Fruit fly (Drosophila melanogaster): ENCODE results near the gene CG42834.
A peak's percentile ranks its signal among the peaks of the same experiment; 100 is the strongest.

The CG42834 gene

DNA sequence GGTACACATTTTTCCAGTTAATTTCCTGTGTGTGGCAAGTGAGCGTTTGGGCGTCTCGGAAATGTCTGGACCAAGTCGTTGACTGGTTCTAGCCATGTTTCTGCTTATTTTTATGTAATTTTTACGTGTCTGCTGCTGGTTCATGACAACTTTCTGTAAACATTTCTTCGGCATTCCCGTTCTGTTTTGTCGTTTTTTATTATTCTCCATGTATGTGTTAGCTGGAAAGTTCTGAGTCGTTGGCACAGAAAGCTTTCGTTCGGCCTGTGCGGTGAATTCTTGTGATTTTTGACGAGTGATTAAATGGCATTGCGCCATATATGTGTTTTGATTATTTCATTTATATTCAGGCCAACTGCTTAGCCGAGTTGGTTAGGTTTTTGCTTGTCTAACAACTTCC is 7.7 kb downstream of the CG42834 start:
- no peak for TF ChIP-seq CG5204 (GFP tag; optimal IDR thresholded peaks at IDR 0.05)
- no peak for TF ChIP-seq pad (GFP tag; optimal IDR thresholded peaks at IDR 0.05)
- TF ChIP-seq ovo (GFP tag; optimal IDR thresholded peaks at IDR 0.05), result no peak
- TF ChIP-seq toe (GFP tag; optimal IDR thresholded peaks at IDR 0.05), result no peak
- TF ChIP-seq CG11617 (GFP tag; optimal IDR thresholded peaks at IDR 0.05), result no peak
- TF ChIP-seq CG1620 (GFP tag; optimal IDR thresholded peaks at IDR 0.05), result no peak
- no peak for TF ChIP-seq cnc (optimal IDR thresholded peaks at IDR 0.05)
- no peak for TF ChIP-seq CG7045 (GFP tag; optimal IDR thresholded peaks at IDR 0.05)
- no peak for TF ChIP-seq tj (GFP tag; optimal IDR thresholded peaks at IDR 0.05)
- TF ChIP-seq Hr96 (GFP tag; optimal IDR thresholded peaks at IDR 0.05), result no peak
- no peak for TF ChIP-seq cic (GFP tag; optimal IDR thresholded peaks at IDR 0.05)
- no peak for TF ChIP-seq Mnt (GFP tag; optimal IDR thresholded peaks at IDR 0.05)
- TF ChIP-seq bab1 (GFP tag; optimal IDR thresholded peaks at IDR 0.05), result no peak
- no peak for TF ChIP-seq CG14711 (tag; optimal IDR thresholded peaks at IDR 0.05)
- TF ChIP-seq CG33017 (tag; optimal IDR thresholded peaks at IDR 0.05), result no peak
- TF ChIP-seq CG12768 (GFP tag; optimal IDR thresholded peaks at IDR 0.05), result no peak

DNA sequence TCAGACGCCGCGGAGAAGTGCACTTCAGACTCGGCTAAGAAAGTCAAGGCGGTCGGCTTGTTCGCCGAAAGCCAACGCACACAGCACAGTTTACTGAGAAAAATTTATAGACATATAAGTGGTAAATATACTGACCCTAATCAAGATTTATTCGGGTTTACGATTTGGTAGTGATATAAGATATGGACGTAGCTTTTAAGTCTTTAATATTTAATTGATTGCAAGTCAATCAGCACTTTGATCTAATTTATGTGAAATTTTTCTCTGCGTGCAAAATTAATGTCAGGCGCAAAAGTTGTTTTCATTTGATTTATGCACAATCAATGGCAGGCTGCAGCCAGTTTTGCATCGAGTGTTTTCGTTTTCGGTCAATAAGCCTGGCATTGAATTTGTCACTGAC is 11.9 kb downstream of the CG42834 start:
- TF ChIP-seq Clk (GFP tag; optimal IDR thresholded peaks at IDR 0.05), result no peak
- no peak for TF ChIP-seq CG7045 (GFP tag; optimal IDR thresholded peaks at IDR 0.05)
- TF ChIP-seq ovo (GFP tag; optimal IDR thresholded peaks at IDR 0.05), result no peak
- no peak for TF ChIP-seq Hr96 (GFP tag; optimal IDR thresholded peaks at IDR 0.05)
- no peak for TF ChIP-seq CG5204 (GFP tag; optimal IDR thresholded peaks at IDR 0.05)
- TF ChIP-seq toe (GFP tag; optimal IDR thresholded peaks at IDR 0.05), result no peak
- no peak for TF ChIP-seq cnc (optimal IDR thresholded peaks at IDR 0.05)
- no peak for TF ChIP-seq kay (GFP tag; ENCODE audit: borderline replicate concordance)
- no peak for TF ChIP-seq CG7101 (tag; optimal IDR thresholded peaks at IDR 0.05)
- TF ChIP-seq pad (GFP tag; optimal IDR thresholded peaks at IDR 0.05), result no peak
- no peak for TF ChIP-seq Mnt (GFP tag; optimal IDR thresholded peaks at IDR 0.05)
- no peak for TF ChIP-seq bab1 (GFP tag; optimal IDR thresholded peaks at IDR 0.05)
- no peak for TF ChIP-seq CG12768 (GFP tag; optimal IDR thresholded peaks at IDR 0.05)

DNA sequence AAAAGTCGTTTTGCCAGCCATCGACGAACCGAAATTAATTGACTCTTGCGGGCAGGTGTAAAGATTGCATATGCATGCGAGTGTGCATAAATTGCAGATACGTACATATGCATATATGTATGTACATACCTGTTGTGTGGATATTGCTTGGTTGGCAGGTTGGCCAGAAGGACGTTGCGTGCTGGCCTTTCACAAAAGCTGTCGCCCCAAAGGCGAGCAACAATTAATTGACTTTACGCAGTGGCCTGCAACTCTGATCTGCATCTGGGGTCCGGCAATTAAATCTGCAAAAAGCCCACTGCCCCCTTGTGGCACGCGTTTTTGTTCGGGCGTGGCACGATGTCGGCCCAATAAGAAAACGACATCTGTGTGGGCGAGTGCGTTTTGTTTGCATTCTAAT is 14.6 kb downstream of the CG42834 start:
- no peak for TF ChIP-seq CG14711 (tag; optimal IDR thresholded peaks at IDR 0.05)
- TF ChIP-seq cnc (optimal IDR thresholded peaks at IDR 0.05), result no peak
- no peak for TF ChIP-seq toe (GFP tag; optimal IDR thresholded peaks at IDR 0.05)
- no peak for TF ChIP-seq kay (GFP tag; ENCODE audit: borderline replicate concordance)
- TF ChIP-seq bab1 (GFP tag; optimal IDR thresholded peaks at IDR 0.05), result no peak
- TF ChIP-seq ovo (GFP tag; optimal IDR thresholded peaks at IDR 0.05), result no peak
- no peak for TF ChIP-seq CG11617 (GFP tag; optimal IDR thresholded peaks at IDR 0.05)
- no peak for TF ChIP-seq Clk (GFP tag; optimal IDR thresholded peaks at IDR 0.05)
- no peak for TF ChIP-seq CG7101 (tag; optimal IDR thresholded peaks at IDR 0.05)
- no peak for TF ChIP-seq CG7045 (GFP tag; optimal IDR thresholded peaks at IDR 0.05)
- no peak for TF ChIP-seq Mnt (GFP tag; optimal IDR thresholded peaks at IDR 0.05)
- TF ChIP-seq CG5204 (GFP tag; optimal IDR thresholded peaks at IDR 0.05), result no peak
- no peak for TF ChIP-seq cic (GFP tag; optimal IDR thresholded peaks at IDR 0.05)
- TF ChIP-seq Crg-1 (GFP tag; optimal IDR thresholded peaks at IDR 0.05), result no peak
- TF ChIP-seq Hr96 (GFP tag; optimal IDR thresholded peaks at IDR 0.05), result no peak
- TF ChIP-seq CG12768 (GFP tag; optimal IDR thresholded peaks at IDR 0.05), result no peak
- TF ChIP-seq CG33017 (tag; optimal IDR thresholded peaks at IDR 0.05), result no peak
- no peak for TF ChIP-seq CG1620 (GFP tag; optimal IDR thresholded peaks at IDR 0.05)

DNA sequence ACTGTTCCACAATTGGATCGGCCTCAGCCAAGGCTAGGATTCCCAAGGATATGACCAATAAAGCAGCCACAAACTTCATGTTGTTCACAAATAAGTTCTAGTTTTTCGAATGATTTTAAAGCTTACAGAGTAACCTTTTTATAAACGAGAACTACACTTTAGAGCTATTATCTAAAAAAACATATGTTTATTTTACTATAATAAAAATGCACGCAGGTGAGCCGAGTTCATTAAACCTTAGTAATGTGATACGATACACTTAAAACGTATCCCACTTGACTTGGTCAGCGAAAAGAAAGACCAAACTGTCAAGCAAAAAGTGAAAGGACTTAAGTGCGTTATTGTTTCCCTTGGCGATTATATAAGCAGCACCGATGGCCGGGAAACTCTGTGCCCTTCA is 15.8 kb downstream of the CG42834 start, which contains the start of gene CG44090:
CG44090 (minus strand) TSS at position 101 of the 400 bp plus-strand sequence.
- TF ChIP-seq Mnt (GFP tag; optimal IDR thresholded peaks at IDR 0.05), result no peak
- no peak for TF ChIP-seq toe (GFP tag; optimal IDR thresholded peaks at IDR 0.05)
- TF ChIP-seq cic (GFP tag; optimal IDR thresholded peaks at IDR 0.05), result no peak
- TF ChIP-seq kay (GFP tag; ENCODE audit: borderline replicate concordance), result peak; percentile 36
- TF ChIP-seq pad (GFP tag; optimal IDR thresholded peaks at IDR 0.05), result no peak
- TF ChIP-seq Crg-1 (GFP tag; optimal IDR thresholded peaks at IDR 0.05), result no peak
- TF ChIP-seq CG33017 (tag; optimal IDR thresholded peaks at IDR 0.05), result no peak

DNA sequence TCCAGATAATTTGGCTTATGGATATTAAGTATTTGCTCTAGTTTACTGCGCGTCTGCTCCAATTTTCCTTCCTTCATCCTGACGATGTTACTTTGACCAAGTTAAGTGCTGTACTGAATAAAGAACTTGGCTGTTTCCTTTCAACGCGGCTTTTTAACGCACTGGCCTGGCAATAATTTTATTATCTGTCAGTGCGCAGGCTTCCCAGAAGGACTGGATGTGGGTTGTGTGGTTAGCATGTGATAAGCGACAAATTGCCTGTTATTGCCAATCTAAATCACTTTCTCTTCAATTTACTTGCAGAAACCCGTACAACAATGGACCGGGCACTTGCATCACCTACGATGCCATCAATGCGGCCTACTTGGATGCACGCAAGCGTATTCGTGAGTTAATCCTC is 22.1 kb downstream of the CG42834 start, which contains the start of gene CG14331:
CG14331 (minus strand) TSS at position 101 of the 400 bp plus-strand sequence.
- TF ChIP-seq bab1 (GFP tag; optimal IDR thresholded peaks at IDR 0.05) (no peak), Crg-1 (GFP tag; optimal IDR thresholded peaks at IDR 0.05) (no peak), pad (GFP tag; optimal IDR thresholded peaks at IDR 0.05) (no peak), CG5204 (GFP tag; optimal IDR thresholded peaks at IDR 0.05) (no peak), CG1620 (GFP tag; optimal IDR thresholded peaks at IDR 0.05) (no peak), CG14711 (tag; optimal IDR thresholded peaks at IDR 0.05) (no peak), toe (GFP tag; optimal IDR thresholded peaks at IDR 0.05) (no peak), Clk (GFP tag; optimal IDR thresholded peaks at IDR 0.05) (no peak), Hr96 (GFP tag; optimal IDR thresholded peaks at IDR 0.05) (no peak)

DNA sequence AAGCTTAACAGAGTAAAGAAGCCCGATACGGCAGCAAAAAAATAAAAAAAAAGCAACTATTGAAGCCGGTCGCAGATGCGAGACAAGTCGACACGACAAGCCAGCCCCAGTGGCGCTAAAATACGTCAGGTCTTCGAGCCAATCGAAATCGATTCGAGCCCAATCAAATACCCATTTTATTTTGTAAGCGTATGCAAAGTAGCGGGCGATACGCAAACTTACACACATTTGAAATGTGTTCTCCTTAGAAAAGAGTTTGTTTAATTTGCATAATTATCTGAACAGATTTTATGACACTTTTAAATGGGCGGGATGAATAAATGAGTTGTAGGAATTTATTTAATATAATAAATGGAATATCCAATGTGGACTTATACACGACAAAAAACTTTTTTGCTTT is 29.1 kb downstream of the CG42834 start:
- TF ChIP-seq CG12768 (GFP tag; optimal IDR thresholded peaks at IDR 0.05) (no peak), CG7045 (GFP tag; optimal IDR thresholded peaks at IDR 0.05) (no peak), pad (GFP tag; optimal IDR thresholded peaks at IDR 0.05) (no peak), CG33017 (tag; optimal IDR thresholded peaks at IDR 0.05) (no peak), CG14711 (tag; optimal IDR thresholded peaks at IDR 0.05) (no peak), CG11617 (GFP tag; optimal IDR thresholded peaks at IDR 0.05) (no peak), Hr96 (GFP tag; optimal IDR thresholded peaks at IDR 0.05) (no peak)

DNA sequence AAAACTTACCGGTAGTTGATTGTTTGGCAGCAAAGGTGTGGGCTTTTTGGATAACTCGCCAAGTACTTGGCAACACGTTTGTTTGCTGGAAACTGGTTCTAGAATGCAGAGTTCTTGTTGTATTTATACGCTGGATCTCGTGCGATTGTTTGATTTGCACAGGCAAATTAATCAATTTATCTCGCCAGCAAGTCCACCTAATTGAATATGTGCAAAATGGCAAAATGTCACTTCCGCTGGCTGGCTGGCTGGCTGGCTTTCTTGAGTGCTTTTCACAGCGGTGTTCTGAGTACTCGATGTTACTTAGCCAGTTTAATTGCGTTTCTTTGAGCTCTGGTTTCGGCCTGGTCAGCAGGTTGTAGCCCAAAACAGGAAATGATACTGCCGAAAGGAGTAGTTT is 30.2 kb downstream of the CG42834 start, which contains the start of gene Eh:
Eh (minus strand) TSS at position 101 of the 400 bp plus-strand sequence.
- TF ChIP-seq CG7101 (tag; optimal IDR thresholded peaks at IDR 0.05) (no peak), kay (GFP tag; ENCODE audit: borderline replicate concordance) (no peak), toe (GFP tag; optimal IDR thresholded peaks at IDR 0.05) (no peak), Crg-1 (GFP tag; optimal IDR thresholded peaks at IDR 0.05) (no peak), CG1620 (GFP tag; optimal IDR thresholded peaks at IDR 0.05) (no peak), bab1 (GFP tag; optimal IDR thresholded peaks at IDR 0.05) (no peak), CG11617 (GFP tag; optimal IDR thresholded peaks at IDR 0.05) (no peak), cic (GFP tag; optimal IDR thresholded peaks at IDR 0.05) (no peak), CG5204 (GFP tag; optimal IDR thresholded peaks at IDR 0.05) (no peak), CG7045 (GFP tag; optimal IDR thresholded peaks at IDR 0.05) (no peak), tj (GFP tag; optimal IDR thresholded peaks at IDR 0.05) (no peak), cnc (optimal IDR thresholded peaks at IDR 0.05) (no peak), Mnt (GFP tag; optimal IDR thresholded peaks at IDR 0.05) (no peak), CG14711 (tag; optimal IDR thresholded peaks at IDR 0.05) (no peak)

Measured in whole organism, adult.